Worm (Caenorhabditis elegans) whole organism, early embryonic: Measurements from ENCODE around the gene vdac-1.

Experiments
- ama-1 ChIP-seq: fragments of 150-350 bp; optimal IDR thresholded peaks from 2 replicates; lab custom pipeline; 2014
- ceh-13 ChIP-seq: fragments of 200-800 bp; sonication (Bioruptor generic); optimal IDR thresholded peaks from 2 replicates; lab custom pipeline; 2018; ENCODE audit warnings: mild to moderate bottlenecking, missing genetic modification characterization, missing compliant biosample characterization
- hnd-1 ChIP-seq: sonication (generic microtip); optimal IDR thresholded peaks from 2 replicates; lab custom pipeline; 2016; ENCODE audit warnings: missing genetic modification characterization, missing compliant biosample characterization
- tbx-37 ChIP-seq: fragments of 200-800 bp; sonication (Bioruptor generic); conservative IDR thresholded peaks from 2 replicates; pipeline ENCODE4 v1.3.6; 2022; ENCODE audit warnings: missing genetic modification reagents, missing genetic modification characterization, missing compliant biosample characterization

- TF ChIP-seq ama-1 (lab: Kevin White, UChicago) (no peak), tbx-37 (GFP tag; lab: Robert Waterston, UW) (no peak), hnd-1 (no peak), ceh-13 (no peak)
Measured at ce11 chrIV:7491464-7491863, 16.2 kb downstream of the vdac-1 start, which contains the start of gene F55G1.1.
